Worm (Caenorhabditis elegans) whole organism, late embryonic: ENCODE data around the gene ins-35.

Experiments
- ama-1 ChIP-seq: fragments of 150-350 bp; optimal IDR thresholded peaks from 2 replicates; lab custom pipeline; 2014
- ceh-18 ChIP-seq: sonication (generic microtip); optimal IDR thresholded peaks from 2 replicates; lab custom pipeline; 2016; ENCODE audit warnings: missing genetic modification characterization, missing compliant biosample characterization
- ceh-24 ChIP-seq: sonication (generic microtip); optimal IDR thresholded peaks from 2 replicates; lab custom pipeline; 2016; ENCODE audit warnings: mild to moderate bottlenecking, missing genetic modification characterization, missing compliant biosample characterization
- ceh-31 ChIP-seq: sonication (generic microtip); optimal IDR thresholded peaks from 2 replicates; lab custom pipeline; 2016; ENCODE audit warnings: missing genetic modification characterization, missing compliant biosample characterization
- ceh-48 ChIP-seq: sonication (generic microtip); optimal IDR thresholded peaks from 2 replicates; lab custom pipeline; 2016; ENCODE audit warnings: missing genetic modification characterization, inconsistent platforms, missing compliant biosample characterization
- dve-1 ChIP-seq: sonication (generic microtip); optimal IDR thresholded peaks from 2 replicates; lab custom pipeline; 2017; ENCODE audit warnings: antibody characterized with exemption, mild to moderate bottlenecking, missing genetic modification characterization, missing compliant biosample characterization
- elt-4 ChIP-seq: sonication (generic microtip); optimal IDR thresholded peaks from 2 replicates; lab custom pipeline; 2016; ENCODE audit warnings: missing genetic modification characterization, missing compliant biosample characterization
- pha-4 ChIP-seq: fragments of 150-350 bp; optimal IDR thresholded peaks from 2 replicates; lab custom pipeline; 2018; ENCODE audit warnings: missing biosample characterization, missing genetic modification reagents, missing genetic modification characterization
- sox-2 ChIP-seq: fragments of 200-800 bp; sonication (Bioruptor generic); IDR thresholded peaks from 2 replicates; pipeline ENCODE4 v1.3.6; 2022; ENCODE audit warnings: missing genetic modification reagents, missing genetic modification characterization, missing compliant biosample characterization
- unc-55 ChIP-seq: sonication (generic microtip); optimal IDR thresholded peaks from 2 replicates; lab custom pipeline; 2017; ENCODE audit warnings: missing biosample characterization, missing genetic modification reagents, missing genetic modification characterization

DNA sequence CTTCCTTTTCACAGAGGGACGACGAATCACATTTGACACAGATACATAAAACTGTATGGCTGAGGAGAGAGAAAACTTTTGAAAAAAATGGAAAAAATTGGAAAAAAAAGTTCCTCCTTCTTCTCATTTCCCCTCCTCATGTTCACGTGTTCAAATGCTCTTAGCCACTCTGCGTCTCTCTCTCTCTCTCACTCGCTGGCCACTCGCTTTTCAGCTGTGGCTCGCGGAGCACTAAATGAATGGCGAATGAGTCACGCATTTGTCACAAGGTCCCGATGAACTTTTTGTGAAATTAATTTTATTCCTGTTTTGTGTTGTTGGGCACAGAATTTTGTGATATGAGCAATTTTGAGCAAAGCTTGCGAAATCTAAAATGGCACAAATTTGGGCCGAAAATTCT is 42.5 kb downstream of the ins-35 start:
- TF ChIP-seq sox-2 (GFP tag; lab: Robert Waterston, UW) (no peak), ama-1 (lab: Kevin White, UChicago) (no peak), dve-1 (tag; lab: Kevin White, UChicago) (no peak), elt-4 (tag; lab: Kevin White, UChicago) (no peak), ceh-18 (tag; lab: Kevin White, UChicago) (no peak), pha-4 (tag; lab: Kevin White, UChicago) (no peak), ceh-24 (no peak), ceh-48 (tag; lab: Kevin White, UChicago) (no peak), unc-55 (GFP tag; lab: Kevin White, UChicago) (no peak), ceh-31 (tag; lab: Kevin White, UChicago) (no peak)
